Worm (Caenorhabditis elegans) whole organism, L4/young adult: ENCODE results near the gene paqr-3.

ENCODE experiments used
- W03F9.2 ChIP-seq: fragments of 150-350 bp; optimal IDR thresholded peaks from 2 replicates; lab custom pipeline; 2014; ENCODE audit warnings: missing biosample characterization, missing genetic modification characterization
- dao-5 ChIP-seq: sonication (generic microtip); optimal IDR thresholded peaks from 2 replicates; lab custom pipeline; 2016; ENCODE audit warnings: missing genotype, missing genetic modification characterization, moderate library complexity, missing compliant biosample characterization
- him-1 ChIP-seq: sonication (generic microtip); optimal IDR thresholded peaks from 2 replicates; lab custom pipeline; 2016; ENCODE audit warnings: missing genotype, missing genetic modification reagents, missing genetic modification characterization, missing compliant biosample characterization

- TF ChIP-seq him-1 (tag; lab: Kevin White, UChicago) (no peak), W03F9.2 (no peak), dao-5 (no peak)
Measured at ce11 chrIV:14393838-14394237, 10.4 kb upstream of the paqr-3 start, which contains the start of gene clc-8.
